Fruit fly (Drosophila melanogaster): ENCODE results near the gene CG42814.

CG42814 gene

dm6 chr3R:27229368-27229767, at the start of gene CG42814:
TSS of gene CG42814 (minus strand) at chr3R:27229468.
- TF ChIP-seq CG10348 (GFP tag; IDR thresholded peaks at IDR 0.05) (no peak), CG8301 (tag; optimal IDR thresholded peaks at IDR 0.05) (no peak), D1 (tag; optimal IDR thresholded peaks at IDR 0.05) (no peak), Ets98B (GFP tag; IDR thresholded peaks at IDR 0.05) (no peak), rn (GFP tag; IDR thresholded peaks at IDR 0.05) (no peak), CG12605 (GFP tag; IDR thresholded peaks at IDR 0.05) (no peak), Snoo (tag; optimal IDR thresholded peaks at IDR 0.05) (no peak)

- TF ChIP-seq CG15710 (tag; optimal IDR thresholded peaks at IDR 0.05), result no peak
- TF ChIP-seq CG9948 (tag; optimal IDR thresholded peaks at IDR 0.05), result no peak
- no peak; the same call in 1 of the 2 replicates for TF ChIP-seq CG12605 (GFP tag; IDR thresholded peaks at IDR 0.05)
- peak; percentile 1 for TF ChIP-seq Snoo (tag; optimal IDR thresholded peaks at IDR 0.05)
- TF ChIP-seq CG13204 (GFP tag; optimal IDR thresholded peaks at IDR 0.05), result peak; percentile 19
- peak; percentile 15 for TF ChIP-seq CG8159 (tag; optimal IDR thresholded peaks at IDR 0.05)
- peak; percentile 19 for TF ChIP-seq EcR (GFP tag; optimal IDR thresholded peaks at IDR 0.05)
- TF ChIP-seq fd96Ca (GFP tag; IDR thresholded peaks at IDR 0.05), result peak; percentile 63
- TF ChIP-seq CG17806 (tag; optimal IDR thresholded peaks at IDR 0.05), result no peak
- no peak for TF ChIP-seq D1 (tag; optimal IDR thresholded peaks at IDR 0.05)
- no peak for TF ChIP-seq CG32121 (GFP tag; IDR thresholded peaks at IDR 0.05)
- peak; percentile 49; the same call in 1 of the 2 replicates for TF ChIP-seq Ets98B (GFP tag; IDR thresholded peaks at IDR 0.05)
- peak; percentile 22 for TF ChIP-seq CG8301 (tag; optimal IDR thresholded peaks at IDR 0.05)
- peak; percentile 34 for TF ChIP-seq CG34367 (tag; optimal IDR thresholded peaks at IDR 0.05)
- no peak for TF ChIP-seq CG10348 (GFP tag; IDR thresholded peaks at IDR 0.05)
- peak; percentile 64; the same call in 2 of the 3 replicates for TF ChIP-seq CG4496 (GFP tag; IDR thresholded peaks at IDR 0.05)
- TF ChIP-seq Pif1B (GFP tag; optimal IDR thresholded peaks at IDR 0.05), result peak; percentile 41
- peak; percentile 18 for TF ChIP-seq CG14655 (GFP tag; optimal IDR thresholded peaks at IDR 0.05)
- TF ChIP-seq rn (GFP tag; IDR thresholded peaks at IDR 0.05), result peak; percentile 21; the same call in 1 of the 2 replicates
- peak; percentile 37 for TF ChIP-seq gl (tag; optimal IDR thresholded peaks at IDR 0.05)
- peak; percentile 17 for TF ChIP-seq Pif1A (GFP tag; optimal IDR thresholded peaks at IDR 0.05)
Measured at dm6 chr3R:27274533-27275447, 45.5 kb upstream of the CG42814 start, which contains the start of gene CG5938. TSS of gene CG5938 (plus strand) at chr3R:27274794.

dm6 chr3R:27273118-27274062, 44.1 kb upstream of the CG42814 start, which contains the start of gene CG5934:
TSS of gene CG5934 (plus strand) at chr3R:27273705.
- no peak for TF ChIP-seq CG15710 (tag; optimal IDR thresholded peaks at IDR 0.05)
- no peak for TF ChIP-seq CG32121 (GFP tag; IDR thresholded peaks at IDR 0.05)
- peak; percentile 31; the same call in 1 of the 2 replicates for TF ChIP-seq Ets98B (GFP tag; IDR thresholded peaks at IDR 0.05)
- no peak for TF ChIP-seq CG14655 (GFP tag; optimal IDR thresholded peaks at IDR 0.05)
- TF ChIP-seq CG12605 (GFP tag; IDR thresholded peaks at IDR 0.05), result no peak
- no peak for TF ChIP-seq D1 (tag; optimal IDR thresholded peaks at IDR 0.05)
- no peak for TF ChIP-seq Snoo (tag; optimal IDR thresholded peaks at IDR 0.05)
- TF ChIP-seq CG13204 (GFP tag; optimal IDR thresholded peaks at IDR 0.05), result no peak
- TF ChIP-seq CG4496 (GFP tag; IDR thresholded peaks at IDR 0.05), result peak; percentile 59; the same call in 1 of the 3 replicates
- TF ChIP-seq Pif1B (GFP tag; optimal IDR thresholded peaks at IDR 0.05), result no peak
- no peak for TF ChIP-seq CG34367 (tag; optimal IDR thresholded peaks at IDR 0.05)

- TF ChIP-seq CG4496 (GFP tag; IDR thresholded peaks at IDR 0.05) (peak; percentile 54; the same call in 1 of the 3 replicates), CG34367 (tag; optimal IDR thresholded peaks at IDR 0.05) (no peak)
Measured at dm6 chr3R:27272233-27272632, 43.0 kb upstream of the CG42814 start.

dm6 chr3R:27270379-27271266, 41.4 kb upstream of the CG42814 start:
- TF ChIP-seq CG13204 (GFP tag; optimal IDR thresholded peaks at IDR 0.05) (peak; percentile 6), CG32121 (GFP tag; IDR thresholded peaks at IDR 0.05) (no peak), EcR (GFP tag; optimal IDR thresholded peaks at IDR 0.05) (peak; percentile 73), Pif1B (GFP tag; optimal IDR thresholded peaks at IDR 0.05) (no peak), CG4496 (GFP tag; IDR thresholded peaks at IDR 0.05) (no peak), CG10348 (GFP tag; IDR thresholded peaks at IDR 0.05) (no peak), Ets98B (GFP tag; IDR thresholded peaks at IDR 0.05) (peak; percentile 22; the same call in 1 of the 2 replicates), CG12605 (GFP tag; IDR thresholded peaks at IDR 0.05) (0 out of 2 replicates have a peak, but pooled peaks have one; percentile 14)

Measured in whole organism, pupa.